Worm (Caenorhabditis elegans) whole organism, L4 larva: ENCODE data around the gene col-153.

ENCODE experiments used
- F44E2.7 ChIP-seq: fragments of 200-800 bp; sonication (Bioruptor generic); IDR thresholded peaks from 2 replicates; pipeline ENCODE4 v2.1.2; 2022; ENCODE audit warnings: missing genetic modification characterization, missing compliant biosample characterization
- F49E8.2 ChIP-seq: sonication (generic microtip); optimal IDR thresholded peaks from 2 replicates; lab custom pipeline; 2016; ENCODE audit warnings: missing compliant biosample characterization, mild to moderate bottlenecking, missing genetic modification characterization, borderline replicate concordance
- T26A8.4 ChIP-seq: fragments of 200-800 bp; sonication (Bioruptor generic); IDR thresholded peaks from 2 replicates; pipeline ENCODE4 v1.3.6; 2022; ENCODE audit warnings: missing genetic modification characterization, missing compliant biosample characterization
- Y48G9A.11 ChIP-seq: fragments of 200-800 bp; sonication (Bioruptor generic); IDR thresholded peaks from 2 replicates; pipeline ENCODE4 v1.3.6; 2022; ENCODE audit warnings: missing genetic modification reagents, missing genetic modification characterization, missing compliant biosample characterization
- Y75B8A.6 ChIP-seq: fragments of 200-800 bp; sonication (Bioruptor generic); IDR thresholded peaks from 2 replicates; pipeline ENCODE4 v1.3.6; 2022; ENCODE audit warnings: missing genetic modification reagents, missing genetic modification characterization, missing compliant biosample characterization
- aly-2 ChIP-seq: sonication (generic microtip); optimal IDR thresholded peaks from 2 replicates; lab custom pipeline; 2018; ENCODE audit warnings: missing biosample characterization, missing genetic modification characterization
- cey-2 ChIP-seq: sonication (generic microtip); optimal IDR thresholded peaks from 3 replicates; lab custom pipeline; 2017; ENCODE audit warnings: missing genetic modification characterization, mild to moderate bottlenecking, missing compliant biosample characterization, antibody characterized with exemption, borderline replicate concordance; ENCODE audit not compliant: insufficient read depth
- daf-16 ChIP-seq, 3 experiments: sonication (generic microtip); optimal IDR thresholded peaks; 2 replicates each; lab custom pipeline; 2016 to 2017; ENCODE audit warnings: missing genetic modification characterization in 3 of 3, missing genetic modification reagents in 3 of 3, mild to moderate bottlenecking in 2 of 3, missing compliant biosample characterization in 2 of 3, missing biosample characterization in 1 of 3, moderate library complexity in 1 of 3
- daf-19 ChIP-seq: fragments of 200-800 bp; sonication (Bioruptor generic); conservative IDR thresholded peaks from 2 replicates; pipeline ENCODE4 v1.3.6; 2022; ENCODE audit warnings: missing genetic modification characterization, missing compliant biosample characterization
- daf-8 ChIP-seq: fragments of 200-800 bp; sonication (Bioruptor generic); IDR thresholded peaks from 2 replicates; pipeline ENCODE4 v1.3.6; 2022; ENCODE audit warnings: missing genetic modification characterization, missing compliant biosample characterization
- dmd-8 ChIP-seq: fragments of 200-800 bp; sonication (Bioruptor generic); IDR thresholded peaks from 2 replicates; pipeline ENCODE4 v1.3.6; 2022; ENCODE audit warnings: missing genetic modification characterization, missing compliant biosample characterization
- dpl-1 ChIP-seq: fragments of 150-350 bp; optimal IDR thresholded peaks from 2 replicates; lab custom pipeline; 2014; ENCODE audit warnings: missing biosample characterization, missing genetic modification reagents, missing genetic modification characterization
- fkh-10 ChIP-seq: fragments of 150-350 bp; optimal IDR thresholded peaks from 2 replicates; lab custom pipeline; 2014; ENCODE audit warnings: missing biosample characterization, missing genetic modification reagents, missing genetic modification characterization
- hlh-30 ChIP-seq: sonication (generic microtip); optimal IDR thresholded peaks from 2 replicates; lab custom pipeline; 2017; ENCODE audit warnings: antibody characterized with exemption, mild to moderate bottlenecking, missing genetic modification characterization, missing compliant biosample characterization; ENCODE audit not compliant: insufficient read depth
- hmg-1.1 ChIP-seq: fragments of 200-800 bp; sonication (Bioruptor generic); IDR thresholded peaks from 2 replicates; pipeline ENCODE4 v1.3.6; 2022; ENCODE audit warnings: missing genetic modification reagents, missing genetic modification characterization, missing compliant biosample characterization
- lin-29 ChIP-seq: fragments of 200-800 bp; sonication (Bioruptor generic); IDR thresholded peaks from 2 replicates; pipeline ENCODE4 v1.3.6; 2022; ENCODE audit warnings: missing genetic modification reagents, missing genetic modification characterization, missing compliant biosample characterization
- lin-38 ChIP-seq: fragments of 200-800 bp; sonication (Bioruptor generic); IDR thresholded peaks from 2 replicates; pipeline ENCODE4 v1.3.6; 2022; ENCODE audit warnings: missing genetic modification reagents, missing genetic modification characterization, missing compliant biosample characterization
- lin-39 ChIP-seq: fragments of 150-350 bp; optimal IDR thresholded peaks from 2 replicates; lab custom pipeline; 2014; ENCODE audit warnings: missing biosample characterization, missing genetic modification reagents, missing genetic modification characterization
- lsy-2 ChIP-seq, 2 experiments: fragments of 150-350 bp in 1 of 2; sonication (generic microtip) in 1 of 2; optimal IDR thresholded peaks; 2 replicates each; lab custom pipeline; 2014 to 2017; ENCODE audit warnings: missing biosample characterization in 2 of 2, missing genetic modification characterization in 2 of 2
- madf-5 ChIP-seq, 2 experiments: fragments of 200-800 bp; sonication (Bioruptor generic); IDR thresholded peaks; 2 replicates each; pipeline ENCODE4 v1.3.6; 2022; ENCODE audit warnings: missing compliant biosample characterization in 2 of 2, missing genetic modification characterization in 2 of 2
- mep-1 ChIP-seq: fragments of 150-350 bp; sonication (generic microtip); optimal IDR thresholded peaks from 3 replicates; lab custom pipeline; 2014; ENCODE audit warnings: missing biosample characterization, missing genetic modification characterization
- mxl-3 ChIP-seq: fragments of 200-800 bp; sonication (Bioruptor generic); optimal IDR thresholded peaks from 2 replicates; lab custom pipeline; 2018; ENCODE audit warnings: mild to moderate bottlenecking, missing genetic modification characterization, missing compliant biosample characterization
- nhr-102 ChIP-seq: sonication (generic microtip); optimal IDR thresholded peaks from 2 replicates; lab custom pipeline; 2016; ENCODE audit warnings: mild to moderate bottlenecking, missing genetic modification characterization, moderate library complexity, missing compliant biosample characterization
- nhr-111 ChIP-seq: fragments of 200-800 bp; sonication (Bioruptor generic); optimal IDR thresholded peaks from 2 replicates; lab custom pipeline; 2018; ENCODE audit warnings: mild to moderate bottlenecking, missing genetic modification characterization, missing compliant biosample characterization
- nhr-25 ChIP-seq: sonication (generic microtip); optimal IDR thresholded peaks from 2 replicates; lab custom pipeline; 2017; ENCODE audit warnings: missing genetic modification characterization, mild to moderate bottlenecking, missing compliant biosample characterization, antibody characterized with exemption, moderate library complexity, borderline replicate concordance; ENCODE audit not compliant: insufficient read depth
- nhr-28 ChIP-seq: fragments of 150-350 bp; optimal IDR thresholded peaks from 2 replicates; lab custom pipeline; 2014; ENCODE audit warnings: missing biosample characterization, missing genetic modification characterization
- nhr-42 ChIP-seq: fragments of 200-800 bp; sonication (Bioruptor generic); IDR thresholded peaks from 2 replicates; pipeline ENCODE4 v1.3.6; 2022; ENCODE audit warnings: missing genetic modification characterization, missing compliant biosample characterization
- nhr-48 ChIP-seq: sonication (generic microtip); optimal IDR thresholded peaks from 2 replicates; lab custom pipeline; 2016; ENCODE audit warnings: mild to moderate bottlenecking, missing genetic modification characterization, missing compliant biosample characterization
- nhr-76 ChIP-seq: fragments of 150-350 bp; optimal IDR thresholded peaks from 2 replicates; lab custom pipeline; 2014; ENCODE audit warnings: missing biosample characterization, missing genetic modification characterization
- nhr-77 ChIP-seq: fragments of 150-350 bp; optimal IDR thresholded peaks from 2 replicates; lab custom pipeline; 2014; ENCODE audit warnings: missing biosample characterization, missing genetic modification characterization
- pha-4 ChIP-seq, 2 experiments: fragments of 150-350 bp in 1 of 2; fragments of 200-800 bp in 1 of 2; sonication (Bioruptor generic) in 1 of 2; IDR thresholded peaks in 1 of 2; optimal IDR thresholded peaks in 1 of 2; 2 replicates each; pipeline versions ENCODE4 v1.3.6 to Lab custom; 2014 to 2022; ENCODE audit warnings: missing genetic modification characterization in 2 of 2, missing genetic modification reagents in 2 of 2, missing biosample characterization in 1 of 2, missing compliant biosample characterization in 1 of 2
- pqm-1 ChIP-seq: sonication (generic microtip); optimal IDR thresholded peaks from 2 replicates; lab custom pipeline; 2017; ENCODE audit warnings: missing biosample characterization, missing genetic modification characterization
- sdz-12 ChIP-seq: fragments of 200-800 bp; sonication (Bioruptor generic); optimal IDR thresholded peaks from 2 replicates; lab custom pipeline; 2018; ENCODE audit warnings: mild to moderate bottlenecking, missing genetic modification characterization, missing compliant biosample characterization
- set-16 ChIP-seq: fragments of 200-800 bp; sonication (Bioruptor generic); IDR thresholded peaks from 2 replicates; pipeline ENCODE4 v1.3.6; 2022; ENCODE audit warnings: missing genetic modification reagents, missing genetic modification characterization, missing compliant biosample characterization
- skn-1 ChIP-seq: fragments of 150-350 bp; optimal IDR thresholded peaks from 2 replicates; lab custom pipeline; 2014; ENCODE audit warnings: missing biosample characterization, missing genetic modification characterization
- spr-3 ChIP-seq: fragments of 200-800 bp; sonication (Bioruptor generic); optimal IDR thresholded peaks from 2 replicates; lab custom pipeline; 2018; ENCODE audit warnings: mild to moderate bottlenecking, missing genetic modification characterization, missing compliant biosample characterization
- tra-1 ChIP-seq: fragments of 200-800 bp; sonication (Bioruptor generic); IDR thresholded peaks from 2 replicates; pipeline ENCODE4 v1.3.6; 2022; ENCODE audit warnings: missing genetic modification reagents, missing genetic modification characterization, missing compliant biosample characterization
- vab-7 ChIP-seq: fragments of 200-800 bp; sonication (Bioruptor generic); IDR thresholded peaks from 2 replicates; pipeline ENCODE4 v1.3.6; 2022; ENCODE audit warnings: missing genetic modification reagents, missing genetic modification characterization, missing compliant biosample characterization
- zip-11 ChIP-seq: fragments of 200-800 bp; sonication (Bioruptor generic); IDR thresholded peaks from 2 replicates; pipeline ENCODE4 v1.3.6; 2022; ENCODE audit warnings: missing genetic modification characterization, missing compliant biosample characterization
- zip-2 ChIP-seq: fragments of 150-350 bp; optimal IDR thresholded peaks from 2 replicates; lab custom pipeline; 2014; ENCODE audit warnings: missing biosample characterization, missing genetic modification characterization

Gene col-153

ce11 chrV:10932411-10932810 is 17.2 kb upstream of the col-153 start, which contains the start of gene F58B4.5 (continued):
- TF ChIP-seq hmg-1.1 (GFP tag; lab: Robert Waterston, UW): no peak
- TF ChIP-seq dpl-1 (GFP tag; lab: Kevin White, UChicago): no peak
- no peak for TF ChIP-seq Y48G9A.11 (GFP tag; lab: Robert Waterston, UW)
- no peak for TF ChIP-seq F49E8.2 (tag; lab: Kevin White, UChicago)
- TF ChIP-seq nhr-102 (tag; lab: Kevin White, UChicago): peak; percentile 3
- no peak for TF ChIP-seq madf-5 (GFP tag; IDR thresholded peaks at IDR 0.05; lab: Robert Waterston, UW)
- TF ChIP-seq tra-1 (GFP tag; lab: Robert Waterston, UW): no peak
- peak; percentile 32 for TF ChIP-seq mxl-3 (GFP tag; lab: Kevin White, UChicago)
- no peak for TF ChIP-seq nhr-77 (tag; lab: Kevin White, UChicago)
- peak; percentile 89 for TF ChIP-seq pqm-1
- TF ChIP-seq fkh-10 (GFP tag; lab: Kevin White, UChicago): no peak
- TF ChIP-seq pha-4 (GFP tag; IDR thresholded peaks at IDR 0.05; lab: Robert Waterston, UW): no peak
- TF ChIP-seq pha-4 (tag; optimal IDR thresholded peaks at IDR 0.05; lab: Kevin White, UChicago): no peak
- TF ChIP-seq nhr-25 (tag; lab: Kevin White, UChicago): no peak
- no peak for TF ChIP-seq zip-11 (GFP tag; lab: Robert Waterston, UW)
- TF ChIP-seq aly-2 (tag; lab: Kevin White, UChicago): no peak
- TF ChIP-seq T26A8.4 (GFP tag; lab: Robert Waterston, UW): no peak
- TF ChIP-seq nhr-42 (GFP tag; lab: Robert Waterston, UW): no peak
- TF ChIP-seq daf-16 (GFP tag; optimal IDR thresholded peaks at IDR 0.05; lab: Kevin White, UChicago): no peak
- peak; percentile 49 for TF ChIP-seq daf-16 (tag; optimal IDR thresholded peaks at IDR 0.05; lab: Kevin White, UChicago)
- no peak for TF ChIP-seq sdz-12
- no peak for TF ChIP-seq nhr-111 (GFP tag; lab: Kevin White, UChicago)
- no peak for TF ChIP-seq F44E2.7 (GFP tag; lab: Robert Waterston, UW)
- peak; percentile 7 for TF ChIP-seq nhr-48
- TF ChIP-seq cey-2 (tag; lab: Kevin White, UChicago): no peak
- TF ChIP-seq daf-8 (GFP tag; lab: Robert Waterston, UW): no peak
- TF ChIP-seq daf-19 (GFP tag; lab: Robert Waterston, UW): no peak
- TF ChIP-seq zip-2 (tag; lab: Kevin White, UChicago): no peak
- no peak for TF ChIP-seq nhr-76 (tag; lab: Kevin White, UChicago)
- TF ChIP-seq set-16 (GFP tag; lab: Robert Waterston, UW): no peak
- no peak for TF ChIP-seq lin-39
- TF ChIP-seq skn-1 (tag; lab: Kevin White, UChicago): no peak
- no peak for TF ChIP-seq spr-3 (GFP tag; lab: Kevin White, UChicago)
- no peak for TF ChIP-seq lin-29 (GFP tag; lab: Robert Waterston, UW)
- no peak for TF ChIP-seq dmd-8 (GFP tag; lab: Robert Waterston, UW)
- no peak for TF ChIP-seq mep-1 (tag; lab: Kevin White, UChicago)
- TF ChIP-seq lin-38 (GFP tag; lab: Robert Waterston, UW): no peak
- TF ChIP-seq nhr-28: peak; percentile 34
- no peak for TF ChIP-seq Y75B8A.6 (GFP tag; lab: Robert Waterston, UW)
- no peak for TF ChIP-seq lsy-2 (tag; optimal IDR thresholded peaks at IDR 0.05; lab: Kevin White, UChicago)
- TF ChIP-seq hlh-30 (tag; lab: Kevin White, UChicago): peak; percentile 17
- TF ChIP-seq vab-7 (GFP tag; lab: Robert Waterston, UW): no peak
